Worm (Caenorhabditis elegans): ENCODE data around the gene C01F6.14.
A peak's percentile ranks its signal among the peaks of the same experiment; 100 is the strongest.

The C01F6.14 gene

ce11 chrIV:9074244-9074723 lies 29.6 kb downstream of the C01F6.14 start, which contains the start of gene mppb-1 (continued):
- TF ChIP-seq sdz-38 (tag; optimal IDR thresholded peaks at IDR 0.05) = no peak
- TF ChIP-seq T26A5.8 (tag; optimal IDR thresholded peaks at IDR 0.05) = no peak
- TF ChIP-seq ceh-79 (tag; optimal IDR thresholded peaks at IDR 0.05) = no peak
- TF ChIP-seq ama-1 (optimal IDR thresholded peaks at IDR 0.05) = no peak
- no peak for TF ChIP-seq ama-1 (GFP tag; optimal IDR thresholded peaks at IDR 0.05)
- TF ChIP-seq pbrm-1 (GFP tag; IDR thresholded peaks at IDR 0.05) = peak; percentile 64
- TF ChIP-seq lsl-1 (GFP tag; optimal IDR thresholded peaks at IDR 0.05) = peak; percentile 52
- peak; percentile 1 for TF ChIP-seq hlh-12 (tag; optimal IDR thresholded peaks at IDR 0.05)
- TF ChIP-seq F52B5.7 (tag; optimal IDR thresholded peaks at IDR 0.05) = peak; percentile 33
- peak; percentile 28 for TF ChIP-seq snpc-3.4 (tag; optimal IDR thresholded peaks at IDR 0.05)
- TF ChIP-seq madf-8 (GFP tag; conservative IDR thresholded peaks at IDR 0.05) = peak; percentile 40; the same call in 1 of the 2 replicates
- peak; percentile 75 for TF ChIP-seq attf-3 (GFP tag; conservative IDR thresholded peaks at IDR 0.05)
- no peak for TF ChIP-seq nhr-90 (tag; optimal IDR thresholded peaks at IDR 0.05)
- peak; percentile 40 for TF ChIP-seq attf-5 (GFP tag; optimal IDR thresholded peaks at IDR 0.05)
- peak; percentile 82 for TF ChIP-seq dpl-1 (GFP tag; optimal IDR thresholded peaks at IDR 0.05)
- no peak for TF ChIP-seq xnd-1 (tag; optimal IDR thresholded peaks at IDR 0.05)
- no peak for TF ChIP-seq somi-1 (GFP tag; optimal IDR thresholded peaks at IDR 0.05)
- no peak for TF ChIP-seq mes-4 (tag; optimal IDR thresholded peaks at IDR 0.05)
- no peak for TF ChIP-seq ets-4 (GFP tag; optimal IDR thresholded peaks at IDR 0.05)
- peak; percentile 60 for TF ChIP-seq rec-8 (tag; optimal IDR thresholded peaks at IDR 0.05)
- TF ChIP-seq lsy-27 (tag; optimal IDR thresholded peaks at IDR 0.05; ENCODE audit: borderline replicate concordance, insufficient read depth) = no peak
- TF ChIP-seq aptf-3 (GFP tag; IDR thresholded peaks at IDR 0.05) = no peak
- TF ChIP-seq die-1 (tag; optimal IDR thresholded peaks at IDR 0.05) = no peak
- peak; percentile 20 to 92 (median 48) for TF ChIP-seq lin-35 (GFP tag; optimal IDR thresholded peaks at IDR 0.05)
- TF ChIP-seq snpc-4 (GFP tag; optimal IDR thresholded peaks at IDR 0.05) = peak; percentile 2
- TF ChIP-seq snpc-4 (tag; optimal IDR thresholded peaks at IDR 0.05) = peak; percentile 8 to 52 (median 36)
- no peak for TF ChIP-seq F55B11.4 (tag; optimal IDR thresholded peaks at IDR 0.05; ENCODE audit: borderline replicate concordance, insufficient read depth)
- TF ChIP-seq nhr-179 (tag; optimal IDR thresholded peaks at IDR 0.05) = no peak
- no peak for TF ChIP-seq Y53G8AR.9 (GFP tag; conservative IDR thresholded peaks at IDR 0.05)
- no peak for TF ChIP-seq sptf-2 (GFP tag; optimal IDR thresholded peaks at IDR 0.05)
- TF ChIP-seq efl-1 (GFP tag; optimal IDR thresholded peaks at IDR 0.05) = peak; percentile 74
- TF ChIP-seq egrh-3 (GFP tag; IDR thresholded peaks at IDR 0.05) = no peak
- 0 out of 2 replicates have a peak, but pooled peaks have one; percentile 38 for TF ChIP-seq hsf-1 (GFP tag; IDR thresholded peaks at IDR 0.05)
- TF ChIP-seq D2030.7 (GFP tag; IDR thresholded peaks at IDR 0.05) = peak; percentile 40; the same call in 1 of the 2 replicates
- TF ChIP-seq ceh-27 (GFP tag; optimal IDR thresholded peaks at IDR 0.05) = peak; percentile 84
- TF ChIP-seq B0261.1 (tag; optimal IDR thresholded peaks at IDR 0.05) = peak; percentile 20
- TF ChIP-seq madf-10 (tag; optimal IDR thresholded peaks at IDR 0.05) = peak; percentile 83
- TF ChIP-seq nhr-120 (GFP tag; IDR thresholded peaks at IDR 0.05) = no peak
- peak; percentile 13; the same call in 1 of the 2 replicates for TF ChIP-seq Y67H2A.10 (GFP tag; conservative IDR thresholded peaks at IDR 0.05)
- TF ChIP-seq ztf-25 (GFP tag; IDR thresholded peaks at IDR 0.05) = no peak
- peak; percentile 14 for TF ChIP-seq athp-1 (tag; optimal IDR thresholded peaks at IDR 0.05)
- TF ChIP-seq madf-3 (GFP tag; IDR thresholded peaks at IDR 0.05) = 0 out of 2 replicates have a peak, but pooled peaks have one; percentile 60
- TF ChIP-seq ztf-3 (GFP tag; optimal IDR thresholded peaks at IDR 0.05) = no peak
- TF ChIP-seq snpc-1.3 (tag; optimal IDR thresholded peaks at IDR 0.05; ENCODE audit: insufficient read depth) = peak; percentile 29
- no peak for TF ChIP-seq F57C9.4 (tag; optimal IDR thresholded peaks at IDR 0.05)
- TF ChIP-seq chd-7 (tag; optimal IDR thresholded peaks at IDR 0.05) = peak; percentile 39
- peak; percentile 92 for TF ChIP-seq unc-130 (GFP tag; optimal IDR thresholded peaks at IDR 0.05)
- TF ChIP-seq lin-40 (tag; optimal IDR thresholded peaks at IDR 0.05) = peak; percentile 59
- no peak for TF ChIP-seq nfya-2 (GFP tag; IDR thresholded peaks at IDR 0.05)

Measured in whole organism, young adult.